Worm (Caenorhabditis elegans) whole organism, L3 larva: ENCODE data around the gene F53F4.11.
A peak's percentile ranks its signal among the peaks of the same experiment; 100 is the strongest.

ENCODE experiments used
- R02D3.7 ChIP-seq: fragments of 150-350 bp; optimal IDR thresholded peaks from 2 replicates; lab custom pipeline; 2014; ENCODE audit warnings: missing biosample characterization, missing genetic modification characterization
- ZK546.5 ChIP-seq: sonication (generic microtip); optimal IDR thresholded peaks from 2 replicates; lab custom pipeline; 2017; ENCODE audit warnings: missing biosample characterization, missing genetic modification characterization
- ama-1 ChIP-seq: fragments of 150-350 bp; optimal IDR thresholded peaks from 2 replicates; lab custom pipeline; 2018
- ceh-16 ChIP-seq: sonication (generic microtip); optimal IDR thresholded peaks from 2 replicates; lab custom pipeline; 2017; ENCODE audit warnings: missing biosample characterization, missing genetic modification characterization
- ceh-28 ChIP-seq: fragments of 150-350 bp; optimal IDR thresholded peaks from 2 replicates; lab custom pipeline; 2014; ENCODE audit warnings: missing biosample characterization, missing genetic modification reagents, missing genetic modification characterization
- ceh-82 ChIP-seq: fragments of 150-350 bp; optimal IDR thresholded peaks from 2 replicates; lab custom pipeline; 2014; ENCODE audit warnings: missing biosample characterization, missing genetic modification characterization
- ceh-9 ChIP-seq: sonication (generic microtip); optimal IDR thresholded peaks from 2 replicates; lab custom pipeline; 2018; ENCODE audit warnings: missing biosample characterization, missing genetic modification characterization
- daf-12 ChIP-seq: fragments of 150-350 bp; optimal IDR thresholded peaks from 2 replicates; lab custom pipeline; 2014; ENCODE audit warnings: missing biosample characterization, missing genetic modification reagents, missing genetic modification characterization
- egl-27 ChIP-seq: sonication (generic microtip); optimal IDR thresholded peaks from 4 replicates; lab custom pipeline; 2017; ENCODE audit warnings: missing biosample characterization, missing genetic modification reagents, missing genetic modification characterization
- egl-5 ChIP-seq: fragments of 150-350 bp; optimal IDR thresholded peaks from 2 replicates; lab custom pipeline; 2017; ENCODE audit warnings: missing biosample characterization, missing genetic modification reagents, missing genetic modification characterization, inconsistent platforms
- elt-1 ChIP-seq: fragments of 150-350 bp; optimal IDR thresholded peaks from 2 replicates; lab custom pipeline; 2014; ENCODE audit warnings: missing biosample characterization, missing genetic modification characterization
- elt-2 ChIP-seq: sonication (generic microtip); optimal IDR thresholded peaks from 2 replicates; lab custom pipeline; 2016; ENCODE audit warnings: missing genetic modification reagents, mild to moderate bottlenecking, missing genetic modification characterization, missing compliant biosample characterization
- elt-3 ChIP-seq, 3 experiments: fragments of 150-350 bp in 1 of 3; sonication (generic microtip) in 2 of 3; optimal IDR thresholded peaks; 2 replicates in 2 of 3; 4 replicates in 1 of 3; lab custom pipeline; 2014 to 2017; ENCODE audit warnings: missing biosample characterization in 3 of 3, missing genetic modification characterization in 3 of 3
- eor-1 ChIP-seq, 2 experiments: fragments of 150-350 bp; optimal IDR thresholded peaks; 2 replicates each; lab custom pipeline; 2014 to 2018; ENCODE audit warnings: missing biosample characterization in 2 of 2, missing genetic modification characterization in 2 of 2
- fkh-10 ChIP-seq: sonication (generic microtip); optimal IDR thresholded peaks from 2 replicates; lab custom pipeline; 2017; ENCODE audit warnings: missing biosample characterization, missing genetic modification reagents, missing genetic modification characterization
- fkh-2 ChIP-seq: fragments of 150-350 bp; optimal IDR thresholded peaks from 2 replicates; lab custom pipeline; 2014; ENCODE audit warnings: missing biosample characterization, missing genetic modification reagents, missing genetic modification characterization
- fos-1 ChIP-seq: fragments of 150-350 bp; optimal IDR thresholded peaks from 2 replicates; lab custom pipeline; 2014; ENCODE audit warnings: missing biosample characterization, missing genetic modification characterization
- hmg-11 ChIP-seq: sonication (generic microtip); optimal IDR thresholded peaks from 2 replicates; lab custom pipeline; 2016; ENCODE audit warnings: missing genetic modification characterization, missing compliant biosample characterization
- jun-1 ChIP-seq: fragments of 150-350 bp; optimal IDR thresholded peaks from 2 replicates; lab custom pipeline; 2014; ENCODE audit warnings: missing biosample characterization, missing genetic modification reagents, missing genetic modification characterization
- lin-15B ChIP-seq: fragments of 150-350 bp; optimal IDR thresholded peaks from 2 replicates; lab custom pipeline; 2014; ENCODE audit warnings: missing biosample characterization, missing genetic modification characterization
- lin-39 ChIP-seq: fragments of 150-350 bp; optimal IDR thresholded peaks from 2 replicates; lab custom pipeline; 2018; ENCODE audit warnings: missing biosample characterization, missing genetic modification reagents, missing genetic modification characterization
- lsy-12 ChIP-seq: sonication (generic microtip); optimal IDR thresholded peaks from 2 replicates; lab custom pipeline; 2016; ENCODE audit warnings: mild to moderate bottlenecking, missing genetic modification characterization, missing compliant biosample characterization
- mdl-1 ChIP-seq: fragments of 150-350 bp; optimal IDR thresholded peaks from 2 replicates; lab custom pipeline; 2014; ENCODE audit warnings: missing biosample characterization, missing genetic modification characterization
- mml-1 ChIP-seq: fragments of 150-350 bp; sonication (generic microtip); optimal IDR thresholded peaks from 3 replicates; lab custom pipeline; 2014; ENCODE audit warnings: missing biosample characterization, missing genetic modification characterization
- nhr-11 ChIP-seq: fragments of 150-350 bp; optimal IDR thresholded peaks from 2 replicates; lab custom pipeline; 2014; ENCODE audit warnings: missing biosample characterization, missing genetic modification characterization
- nhr-12 ChIP-seq: fragments of 150-350 bp; optimal IDR thresholded peaks from 2 replicates; lab custom pipeline; 2014; ENCODE audit warnings: missing biosample characterization, missing genetic modification characterization
- nhr-23 ChIP-seq: fragments of 150-350 bp; optimal IDR thresholded peaks from 2 replicates; lab custom pipeline; 2014; ENCODE audit warnings: missing biosample characterization, missing genetic modification reagents, missing genetic modification characterization
- nhr-237 ChIP-seq: fragments of 150-350 bp; optimal IDR thresholded peaks from 2 replicates; lab custom pipeline; 2014; ENCODE audit warnings: missing biosample characterization, missing genetic modification characterization
- nhr-25 ChIP-seq: sonication (generic microtip); optimal IDR thresholded peaks from 2 replicates; lab custom pipeline; 2017; ENCODE audit warnings: missing biosample characterization, missing genetic modification characterization
- nhr-43 ChIP-seq: sonication (generic microtip); optimal IDR thresholded peaks from 2 replicates; lab custom pipeline; 2016; ENCODE audit warnings: mild to moderate bottlenecking, missing genetic modification characterization, missing compliant biosample characterization; ENCODE audit not compliant: poor library complexity, severe bottlenecking
- nhr-67 ChIP-seq: fragments of 150-350 bp; optimal IDR thresholded peaks from 2 replicates; lab custom pipeline; 2014; ENCODE audit warnings: missing biosample characterization, missing genetic modification characterization
- nhr-76 ChIP-seq: fragments of 150-350 bp; sonication (generic microtip); optimal IDR thresholded peaks from 5 replicates; lab custom pipeline; 2014; ENCODE audit warnings: missing biosample characterization, missing genetic modification characterization
- nhr-77 ChIP-seq: fragments of 150-350 bp; optimal IDR thresholded peaks from 2 replicates; lab custom pipeline; 2014; ENCODE audit warnings: missing biosample characterization, missing genetic modification characterization
- pha-4 ChIP-seq: fragments of 150-350 bp; optimal IDR thresholded peaks from 2 replicates; lab custom pipeline; 2014; ENCODE audit warnings: missing biosample characterization, missing genetic modification reagents, missing genetic modification characterization
- pqm-1 ChIP-seq: fragments of 150-350 bp; optimal IDR thresholded peaks from 2 replicates; lab custom pipeline; 2017; ENCODE audit warnings: missing biosample characterization, missing genetic modification characterization, inconsistent platforms
- skn-1 ChIP-seq: fragments of 150-350 bp; optimal IDR thresholded peaks from 2 replicates; lab custom pipeline; 2014; ENCODE audit warnings: missing biosample characterization, missing genetic modification characterization
- snpc-4 ChIP-seq: fragments of 150-350 bp; optimal IDR thresholded peaks from 2 replicates; lab custom pipeline; 2014; ENCODE audit warnings: missing biosample characterization, missing genetic modification characterization
- tbx-2 ChIP-seq: sonication (generic microtip); optimal IDR thresholded peaks from 2 replicates; lab custom pipeline; 2016; ENCODE audit warnings: mild to moderate bottlenecking, missing genetic modification characterization, missing compliant biosample characterization
- unc-39 ChIP-seq: sonication (generic microtip); optimal IDR thresholded peaks from 4 replicates; lab custom pipeline; 2017; ENCODE audit warnings: missing biosample characterization, missing genetic modification characterization
- unc-62 ChIP-seq: fragments of 150-350 bp; sonication (generic microtip); optimal IDR thresholded peaks from 4 replicates; lab custom pipeline; 2014; ENCODE audit warnings: missing biosample characterization, missing genetic modification reagents, missing genetic modification characterization
- zag-1 ChIP-seq: fragments of 150-350 bp; optimal IDR thresholded peaks from 2 replicates; lab custom pipeline; 2014; ENCODE audit warnings: missing biosample characterization, missing genetic modification characterization
- ztf-11 ChIP-seq: fragments of 150-350 bp; optimal IDR thresholded peaks from 2 replicates; lab custom pipeline; 2014; ENCODE audit warnings: missing biosample characterization, missing genetic modification characterization
- ztf-4 ChIP-seq: fragments of 150-350 bp; optimal IDR thresholded peaks from 2 replicates; lab custom pipeline; 2014; ENCODE audit warnings: missing biosample characterization, missing genetic modification characterization

F53F4.11 gene

DNA sequence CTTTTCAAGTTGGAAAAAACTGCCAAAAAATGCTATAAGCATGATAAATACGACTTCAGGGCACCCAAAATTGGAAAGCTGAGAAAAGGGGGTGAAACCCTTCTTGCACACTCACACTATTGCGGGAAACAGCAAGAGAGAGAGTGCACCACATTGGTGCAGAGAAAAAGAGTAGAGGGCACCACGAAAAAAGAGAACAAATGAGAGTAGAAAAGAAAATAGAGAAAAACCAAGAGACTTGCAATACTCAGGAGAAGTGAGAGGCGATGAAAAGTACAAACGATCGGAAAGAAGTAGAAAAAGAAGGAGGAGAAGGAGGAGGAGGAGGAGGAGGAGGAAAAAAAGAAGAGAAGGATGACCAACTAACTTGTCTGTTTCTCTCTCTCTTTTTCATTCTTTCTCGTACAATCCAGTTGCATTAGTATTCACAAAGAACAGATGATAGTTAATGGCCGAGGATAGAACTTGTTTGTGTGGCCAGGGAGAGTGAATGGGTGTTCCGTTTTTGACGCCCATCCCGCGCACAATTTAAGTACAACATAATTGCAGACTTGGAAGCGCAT is 31.0 kb upstream of the F53F4.11 start (continued):
- TF ChIP-seq daf-12 (tag; lab: Kevin White, UChicago) (no peak), snpc-4 (tag; lab: Kevin White, UChicago) (peak; percentile 37), mdl-1 (tag; lab: Kevin White, UChicago) (peak; percentile 11), nhr-11 (tag; lab: Kevin White, UChicago) (peak; percentile 22)

DNA sequence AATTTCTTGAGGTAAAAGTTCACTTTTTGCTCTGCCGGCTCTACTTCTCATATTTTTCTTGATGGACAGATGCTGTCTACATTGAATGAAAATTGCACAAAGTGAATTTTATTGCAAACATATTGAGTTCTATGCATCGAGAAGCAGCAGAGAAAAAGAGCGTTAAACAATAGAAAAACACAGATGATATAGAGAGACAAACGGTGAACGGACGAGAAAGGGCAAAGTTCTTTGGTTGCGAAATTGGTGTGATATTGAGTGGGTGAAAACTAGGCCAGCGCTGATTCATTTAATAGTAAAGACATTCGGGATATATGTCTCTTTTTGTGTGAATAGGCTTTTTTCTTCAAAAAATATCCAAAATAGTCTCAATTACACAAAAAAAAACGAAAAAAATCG is 30.1 kb upstream of the F53F4.11 start:
- TF ChIP-seq lin-15B (tag; lab: Kevin White, UChicago) (no peak), eor-1 (tag; optimal IDR thresholded peaks at IDR 0.05; lab: Kevin White, UChicago) (no peak), nhr-23 (tag; lab: Kevin White, UChicago) (no peak), nhr-11 (tag; lab: Kevin White, UChicago) (no peak), pha-4 (peak; percentile 1), ama-1 (lab: Kevin White, UChicago) (peak; percentile 70), snpc-4 (tag; lab: Kevin White, UChicago) (no peak), nhr-43 (tag; lab: Kevin White, UChicago) (peak; percentile 34)

DNA sequence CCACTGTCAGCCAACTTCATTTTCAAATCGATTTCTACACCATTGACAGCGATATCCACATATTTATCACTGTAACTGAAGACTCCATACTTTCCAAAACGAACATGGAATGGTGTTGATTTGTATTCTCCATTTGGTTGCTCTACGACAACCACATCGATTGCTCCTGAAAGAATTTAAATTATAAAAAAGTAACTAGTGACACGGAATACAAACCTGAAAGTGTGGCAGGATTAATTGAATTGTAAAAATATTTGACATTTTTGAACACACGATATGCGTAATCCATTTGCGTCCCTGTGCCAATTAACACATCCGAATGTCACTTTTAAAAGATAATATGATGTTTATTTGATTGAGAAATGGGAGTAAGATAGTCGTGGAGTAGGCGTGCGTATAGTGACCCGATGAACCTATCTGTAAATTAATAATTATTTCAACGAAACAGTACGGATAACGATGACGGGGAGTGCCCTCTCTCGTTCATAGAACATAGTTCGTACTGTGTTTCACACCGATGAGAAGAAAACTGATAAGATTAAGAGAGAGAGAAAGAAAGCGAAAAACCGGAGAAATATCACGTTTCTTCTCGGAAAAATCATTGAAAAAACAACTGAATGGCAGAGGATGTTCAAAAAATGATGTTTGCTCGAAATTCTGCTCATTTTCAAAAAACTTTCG is 29.5 kb upstream of the F53F4.11 start, which contains the start of gene lpin-1:
Gene lpin-1 (minus strand): TSS at position 417 of the 681 bp plus-strand sequence.
- TF ChIP-seq hmg-11 (tag; lab: Kevin White, UChicago): no peak
- TF ChIP-seq ZK546.5 (tag; lab: Kevin White, UChicago): no peak
- TF ChIP-seq nhr-77: no peak
- TF ChIP-seq nhr-76: no peak
- no peak for TF ChIP-seq ceh-28 (tag; lab: Kevin White, UChicago)
- TF ChIP-seq ztf-4: no peak
- TF ChIP-seq elt-2 (tag; lab: Kevin White, UChicago): peak; percentile 72
- TF ChIP-seq skn-1 (tag; lab: Kevin White, UChicago): no peak
- no peak for TF ChIP-seq elt-1
- TF ChIP-seq egl-27: no peak
- TF ChIP-seq lin-39 (tag; lab: Kevin White, UChicago): no peak
- no peak for TF ChIP-seq fos-1 (tag; lab: Kevin White, UChicago)
- TF ChIP-seq fkh-2 (tag; lab: Kevin White, UChicago): no peak
- peak; percentile 11 for TF ChIP-seq lsy-12
- TF ChIP-seq ceh-9 (tag; lab: Kevin White, UChicago): no peak
- no peak for TF ChIP-seq snpc-4 (tag; lab: Kevin White, UChicago)
- no peak for TF ChIP-seq R02D3.7 (tag; lab: Kevin White, UChicago)
- TF ChIP-seq eor-1 (tag; optimal IDR thresholded peaks at IDR 0.05; lab: Kevin White, UChicago): no peak
- no peak for TF ChIP-seq fkh-10
- TF ChIP-seq nhr-23 (tag; lab: Kevin White, UChicago): peak; percentile 32
- no peak for TF ChIP-seq egl-5 (tag; lab: Kevin White, UChicago)
- TF ChIP-seq ceh-82 (tag; lab: Kevin White, UChicago): no peak
- TF ChIP-seq ztf-11 (tag; lab: Kevin White, UChicago): no peak
- TF ChIP-seq nhr-25 (tag; lab: Kevin White, UChicago): peak; percentile 19
- TF ChIP-seq nhr-43 (tag; lab: Kevin White, UChicago): peak; percentile 0
- TF ChIP-seq mml-1 (tag; lab: Kevin White, UChicago): no peak
- TF ChIP-seq elt-3 (tag; optimal IDR thresholded peaks at IDR 0.05; lab: Kevin White, UChicago): no peak
- TF ChIP-seq zag-1: no peak
- no peak for TF ChIP-seq pha-4
- TF ChIP-seq lin-15B (tag; lab: Kevin White, UChicago): no peak
- TF ChIP-seq ceh-16: no peak
- TF ChIP-seq nhr-12: no peak
- TF ChIP-seq pqm-1: peak; percentile 79
- no peak for TF ChIP-seq tbx-2 (tag; lab: Kevin White, UChicago)
- no peak for TF ChIP-seq nhr-237
- no peak for TF ChIP-seq unc-39
- no peak for TF ChIP-seq nhr-67 (tag; lab: Kevin White, UChicago)
- TF ChIP-seq unc-62: no peak
- no peak for TF ChIP-seq jun-1
- no peak for TF ChIP-seq nhr-11 (tag; lab: Kevin White, UChicago)
- no peak for TF ChIP-seq ama-1 (lab: Kevin White, UChicago)
